Worm (Caenorhabditis elegans): ENCODE results near the gene ceh-16.

Gene ceh-16

DNA sequence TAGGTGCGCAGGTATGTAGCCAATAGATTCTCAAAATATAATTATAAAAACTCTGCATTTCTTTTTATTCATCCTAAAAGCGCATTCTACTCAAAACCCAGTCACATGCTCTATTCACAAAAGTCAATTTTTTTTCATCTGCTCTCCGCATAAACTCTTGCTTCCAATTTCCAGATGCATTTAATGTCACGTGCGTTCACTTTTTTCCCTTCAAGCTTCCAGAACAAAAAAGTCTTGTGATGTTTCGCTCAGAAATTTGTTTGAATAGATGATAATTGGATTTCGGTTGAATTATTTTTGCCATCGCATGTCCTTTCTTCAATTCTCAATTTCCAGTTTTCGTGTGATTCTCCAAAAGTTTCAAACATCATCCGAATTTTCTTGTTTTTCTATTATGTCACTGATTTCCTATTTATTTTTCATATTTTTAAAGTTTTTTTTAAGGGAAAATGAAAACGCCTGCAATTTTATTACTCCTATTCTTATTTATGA, 42.4 kb downstream of the ceh-16 start, which contains the start of gene F22B7.1:
Gene F22B7.1, plus strand, starts transcription at position 442 of the 492 bp plus-strand sequence.
- TF ChIP-seq ztf-29 (GFP tag; IDR thresholded peaks at IDR 0.05): no peak
- no peak for TF ChIP-seq ztf-23 (GFP tag; IDR thresholded peaks at IDR 0.05)
- TF ChIP-seq cog-1 (tag; optimal IDR thresholded peaks at IDR 0.05): no peak
- TF ChIP-seq med-1 (GFP tag; optimal IDR thresholded peaks at IDR 0.05; ENCODE audit: insufficient read depth): no peak
- TF ChIP-seq klf-2 (GFP tag; conservative IDR thresholded peaks at IDR 0.05): no peak
- TF ChIP-seq tab-1 (GFP tag; IDR thresholded peaks at IDR 0.05): no peak
- no peak for TF ChIP-seq ref-1 (GFP tag; conservative IDR thresholded peaks at IDR 0.05)
- TF ChIP-seq T22C8.4 (GFP tag; IDR thresholded peaks at IDR 0.05): no peak
- no peak for TF ChIP-seq flt-1 (GFP tag; IDR thresholded peaks at IDR 0.05)

DNA sequence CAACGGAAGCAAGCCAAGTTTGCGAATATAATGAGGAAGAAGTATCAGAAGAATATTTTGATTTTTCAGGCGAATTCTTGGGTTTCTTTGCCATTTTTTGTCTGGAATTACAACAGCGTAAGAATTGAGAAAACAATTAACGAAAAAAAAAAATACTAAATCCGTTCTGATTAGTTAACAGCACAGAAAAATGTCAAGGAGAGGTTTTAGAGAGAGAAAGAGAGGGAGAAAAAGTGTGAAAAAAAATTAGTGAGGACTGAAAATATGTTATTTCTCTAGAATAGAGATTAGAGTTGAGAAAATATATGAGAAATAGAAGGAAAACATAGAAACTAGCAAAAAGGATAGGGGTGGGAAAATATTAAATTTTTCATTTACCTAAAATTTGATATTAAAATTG, 44.8 kb downstream of the ceh-16 start, which contains the start of gene dpy-19:
Gene dpy-19, minus strand, starts transcription at position 101 of the 400 bp plus-strand sequence.
- TF ChIP-seq ztf-29 (GFP tag; IDR thresholded peaks at IDR 0.05) (no peak), ztf-23 (GFP tag; IDR thresholded peaks at IDR 0.05) (no peak), klf-2 (GFP tag; conservative IDR thresholded peaks at IDR 0.05) (no peak), cog-1 (tag; optimal IDR thresholded peaks at IDR 0.05) (no peak), ref-1 (GFP tag; conservative IDR thresholded peaks at IDR 0.05) (no peak), T22C8.4 (GFP tag; IDR thresholded peaks at IDR 0.05) (no peak), med-1 (GFP tag; optimal IDR thresholded peaks at IDR 0.05; ENCODE audit: insufficient read depth) (no peak), flt-1 (GFP tag; IDR thresholded peaks at IDR 0.05) (no peak), tab-1 (GFP tag; IDR thresholded peaks at IDR 0.05) (no peak)

DNA sequence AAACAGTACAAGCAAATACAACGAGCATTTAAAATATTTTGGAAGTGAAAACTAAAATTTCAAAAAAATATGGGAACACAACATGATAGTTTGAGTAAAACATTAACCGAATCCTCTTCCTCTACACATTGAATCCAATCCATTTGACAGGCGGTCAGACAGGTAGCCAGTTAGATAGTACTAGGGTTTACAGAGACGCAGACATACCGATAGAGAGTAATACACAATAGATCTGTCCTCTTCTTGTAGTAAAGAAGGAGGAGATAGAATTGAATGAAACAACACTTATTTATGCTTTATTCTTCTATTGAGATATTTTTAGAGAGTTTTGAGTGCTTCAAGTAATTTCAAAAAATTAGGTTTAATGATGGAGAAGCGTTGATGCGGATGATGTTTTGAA, 46.2 kb downstream of the ceh-16 start:
- TF ChIP-seq tab-1 (GFP tag; IDR thresholded peaks at IDR 0.05): no peak
- no peak for TF ChIP-seq ref-1 (GFP tag; conservative IDR thresholded peaks at IDR 0.05)
- no peak for TF ChIP-seq flt-1 (GFP tag; IDR thresholded peaks at IDR 0.05)
- no peak for TF ChIP-seq ztf-23 (GFP tag; IDR thresholded peaks at IDR 0.05)
- no peak for TF ChIP-seq cog-1 (tag; optimal IDR thresholded peaks at IDR 0.05)
- no peak for TF ChIP-seq klf-2 (GFP tag; conservative IDR thresholded peaks at IDR 0.05)
- no peak for TF ChIP-seq med-1 (GFP tag; optimal IDR thresholded peaks at IDR 0.05; ENCODE audit: insufficient read depth)
- no peak for TF ChIP-seq T22C8.4 (GFP tag; IDR thresholded peaks at IDR 0.05)
- TF ChIP-seq ztf-29 (GFP tag; IDR thresholded peaks at IDR 0.05): no peak

DNA sequence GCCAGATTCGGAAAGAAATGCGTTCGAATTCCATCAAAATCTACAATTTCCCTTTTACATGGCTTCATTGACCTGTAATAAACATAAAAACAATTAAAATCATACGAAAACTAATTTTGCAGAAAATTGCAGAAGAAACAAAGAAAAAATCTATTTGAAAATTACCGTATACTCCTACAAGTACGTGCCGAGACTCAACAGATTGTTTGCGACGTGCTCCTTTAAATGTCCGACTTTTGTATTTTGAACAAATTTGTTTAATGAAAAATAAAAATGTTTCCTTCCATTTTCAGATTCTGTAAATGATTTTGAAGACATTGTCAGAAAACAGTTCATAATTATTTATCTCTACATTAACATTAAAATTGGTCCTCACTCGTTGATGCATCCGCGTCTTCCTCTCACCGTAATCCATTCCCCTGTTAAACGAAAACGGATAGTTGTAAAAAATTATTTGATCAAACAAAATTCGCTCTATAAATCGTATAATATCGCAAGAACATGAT, 52.5 kb downstream of the ceh-16 start, which contains the start of gene pgl-2:
Gene pgl-2, minus strand, starts transcription at position 456 of the 506 bp plus-strand sequence.
- TF ChIP-seq cog-1 (tag; optimal IDR thresholded peaks at IDR 0.05) (no peak), flt-1 (GFP tag; IDR thresholded peaks at IDR 0.05) (no peak), klf-2 (GFP tag; conservative IDR thresholded peaks at IDR 0.05) (no peak), med-1 (GFP tag; optimal IDR thresholded peaks at IDR 0.05; ENCODE audit: insufficient read depth) (no peak), ref-1 (GFP tag; conservative IDR thresholded peaks at IDR 0.05) (no peak), ztf-29 (GFP tag; IDR thresholded peaks at IDR 0.05) (no peak), ztf-23 (GFP tag; IDR thresholded peaks at IDR 0.05) (no peak), T22C8.4 (GFP tag; IDR thresholded peaks at IDR 0.05) (no peak), tab-1 (GFP tag; IDR thresholded peaks at IDR 0.05) (no peak)

Data from whole organism, midembryonic.